Fruit fly (Drosophila melanogaster): ENCODE measurements around the gene SerRS-m.

DNA sequence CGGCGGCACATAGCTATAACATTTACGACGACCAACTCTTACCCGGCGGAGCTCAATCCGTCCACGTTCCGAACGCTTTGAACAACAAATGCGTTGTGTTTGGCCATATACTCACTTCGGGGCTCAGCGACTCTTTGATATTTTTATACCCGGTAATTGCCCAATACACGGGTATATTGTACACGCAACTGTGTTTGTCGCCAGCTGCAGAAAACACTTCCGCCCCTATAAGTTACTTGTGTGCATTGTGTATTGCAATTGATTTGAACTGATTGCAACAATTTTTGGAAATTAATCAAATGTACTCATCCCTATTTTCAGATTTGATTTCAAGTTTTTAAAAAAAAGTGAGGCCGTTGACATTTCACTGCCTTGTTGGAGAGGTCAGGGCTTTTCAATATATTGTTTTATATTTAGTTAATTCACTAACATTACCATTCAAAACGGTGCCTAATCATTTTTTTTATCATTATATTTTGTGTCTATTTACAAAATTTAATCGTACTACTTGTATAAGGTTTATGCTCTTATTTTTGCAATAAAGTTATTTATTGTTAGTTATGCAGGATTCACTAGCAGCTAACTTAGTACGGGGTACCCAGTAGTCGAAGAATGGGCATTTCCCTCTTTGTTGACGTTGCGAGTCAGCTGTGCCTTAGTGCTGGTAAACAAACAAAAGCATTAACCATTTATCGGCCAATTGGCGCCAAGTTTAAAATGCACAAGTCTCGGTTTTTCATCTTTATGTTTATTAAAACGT, 2.6 kb downstream of the SerRS-m start, which contains the start of gene Nagk:
- TF ChIP-seq Dll (optimal IDR thresholded peaks at IDR 0.05), result no peak
- TF ChIP-seq pan (optimal IDR thresholded peaks at IDR 0.05), result peak; percentile 96
- TF ChIP-seq psq (optimal IDR thresholded peaks at IDR 0.05), result no peak
- no peak for TF ChIP-seq CG8478 (optimal IDR thresholded peaks at IDR 0.05)
- no peak for TF ChIP-seq EcR (GFP tag; optimal IDR thresholded peaks at IDR 0.05)

Measured in whole organism.